Fruit fly (Drosophila melanogaster) whole organism, pupa: ENCODE results near the gene PGRP-LA.

Experiments
- CG13204 ChIP-seq: fragments of 200-800 bp; sonication (Bioruptor generic); optimal IDR thresholded peaks from 2 replicates; lab custom pipeline; 2018; ENCODE audit warnings: missing biosample characterization, mild to moderate bottlenecking, missing genetic modification characterization, moderate library complexity
- CG15710 ChIP-seq: fragments of 200-800 bp; sonication (Bioruptor generic); optimal IDR thresholded peaks from 2 replicates; lab custom pipeline; 2018; ENCODE audit warnings: missing biosample characterization, mild to moderate bottlenecking, missing genetic modification characterization, moderate library complexity
- CG17806 ChIP-seq: fragments of 200-800 bp; sonication (Bioruptor generic); optimal IDR thresholded peaks from 2 replicates; lab custom pipeline; 2018; ENCODE audit warnings: missing biosample characterization, mild to moderate bottlenecking, missing genetic modification characterization, moderate library complexity
- CG32121 ChIP-seq: fragments of 200-800 bp; sonication (Bioruptor generic); IDR thresholded peaks from 2 replicates; pipeline ENCODE4 v1.3.6; 2022; ENCODE audit warnings: missing biosample characterization, missing genetic modification characterization
- CG4496 ChIP-seq: fragments of 200-800 bp; sonication (Bioruptor generic); IDR thresholded peaks from 3 replicates; pipeline ENCODE4 v1.3.6; 2022; ENCODE audit warnings: missing biosample characterization, missing genetic modification characterization
- CG8159 ChIP-seq: fragments of 200-800 bp; sonication (Bioruptor generic); optimal IDR thresholded peaks from 3 replicates; lab custom pipeline; 2018; ENCODE audit warnings: missing biosample characterization, mild to moderate bottlenecking, missing genetic modification characterization, moderate library complexity
- CG8301 ChIP-seq: fragments of 200-800 bp; sonication (Bioruptor generic); optimal IDR thresholded peaks from 2 replicates; lab custom pipeline; 2018; ENCODE audit warnings: missing biosample characterization, mild to moderate bottlenecking, missing genetic modification characterization
- D1 ChIP-seq: fragments of 200-800 bp; sonication (Bioruptor generic); optimal IDR thresholded peaks from 2 replicates; lab custom pipeline; 2018; ENCODE audit warnings: missing biosample characterization, mild to moderate bottlenecking, missing genetic modification characterization, moderate library complexity
- EcR ChIP-seq: fragments of 200-800 bp; sonication (Bioruptor generic); optimal IDR thresholded peaks from 3 replicates; lab custom pipeline; 2019; ENCODE audit warnings: missing biosample characterization, missing genetic modification characterization, mild to moderate bottlenecking, moderate library complexity, missing genetic modification reagents
- Ets98B ChIP-seq: fragments of 200-800 bp; sonication (Bioruptor generic); IDR thresholded peaks from 2 replicates; pipeline ENCODE4 v1.3.6; 2022; ENCODE audit warnings: missing biosample characterization, missing genetic modification characterization
- Pif1A ChIP-seq: fragments of 200-800 bp; sonication (Bioruptor generic); optimal IDR thresholded peaks from 3 replicates; lab custom pipeline; 2016; ENCODE audit warnings: missing biosample characterization, missing genetic modification characterization
- Pif1B ChIP-seq: fragments of 200-800 bp; sonication (Bioruptor generic); optimal IDR thresholded peaks from 3 replicates; lab custom pipeline; 2016; ENCODE audit warnings: missing biosample characterization, missing genetic modification characterization
- fd96Ca ChIP-seq: fragments of 200-800 bp; sonication (Bioruptor generic); IDR thresholded peaks from 3 replicates; pipeline ENCODE4 v1.3.6; 2022; ENCODE audit warnings: missing biosample characterization, missing genetic modification characterization

DNA sequence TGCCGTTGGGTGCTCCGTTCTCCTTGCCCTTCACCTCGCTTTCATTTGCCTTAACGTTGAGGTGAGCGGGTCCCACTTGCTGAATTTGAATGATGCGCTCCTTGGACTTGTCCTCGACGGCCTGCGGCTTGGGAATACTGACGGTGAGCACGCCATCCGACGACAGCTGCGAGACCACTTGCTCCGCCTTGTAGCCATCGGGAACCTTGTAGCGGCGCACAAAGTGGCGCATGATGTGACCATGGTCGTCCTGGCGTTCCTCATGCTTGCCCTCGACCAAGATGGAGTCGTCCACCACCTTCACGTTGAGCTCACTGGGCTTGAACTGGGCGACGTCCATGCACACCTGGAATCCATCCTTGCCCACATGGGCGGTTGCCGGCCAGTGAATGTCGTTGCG is 42.4 kb downstream of the PGRP-LA start:
- TF ChIP-seq D1 (tag; lab: Kevin White, UChicago) (no peak), CG32121 (GFP tag; lab: Robert Waterston, UW) (no peak), CG4496 (GFP tag; lab: Robert Waterston, UW) (no peak), EcR (GFP tag; lab: Kevin White, UChicago) (no peak), Pif1A (no peak), Pif1B (no peak), fd96Ca (GFP tag; lab: Robert Waterston, UW) (no peak), CG8301 (tag; lab: Kevin White, UChicago) (no peak), CG8159 (no peak), Ets98B (GFP tag; lab: Robert Waterston, UW) (no peak), CG17806 (tag; lab: Kevin White, UChicago) (no peak), CG15710 (tag; lab: Kevin White, UChicago) (no peak), CG13204 (GFP tag; lab: Kevin White, UChicago) (no peak)
